Fruit fly (Drosophila melanogaster) whole organism, embryonic: ENCODE results near the gene Cad88C.
A peak's percentile ranks its signal among the peaks of the same experiment; 100 is the strongest.

Source experiments
- Awh ChIP-seq: fragments of 200-800 bp; sonication (Bioruptor generic); IDR thresholded peaks from 2 replicates; pipeline ENCODE4, ENCODE4 v1.3.6; 2022; ENCODE audit warnings: missing biosample characterization, missing genetic modification characterization
- C15 ChIP-seq: fragments of 200-800 bp; sonication (Bioruptor generic); IDR thresholded peaks from 3 replicates; pipeline ENCODE4 v1.3.6; 2022; ENCODE audit warnings: missing biosample characterization, missing genetic modification characterization
- CG10321 ChIP-seq: fragments of 200-800 bp; sonication (Bioruptor generic); IDR thresholded peaks from 2 replicates; pipeline ENCODE4 v1.3.6; 2022; ENCODE audit warnings: missing biosample characterization, missing genetic modification characterization
- CG11696 ChIP-seq: fragments of 200-800 bp; sonication (Bioruptor generic); IDR thresholded peaks from 2 replicates; pipeline ENCODE4 v1.3.6; 2022; ENCODE audit warnings: missing biosample characterization, missing genetic modification characterization
- CG12104 ChIP-seq: fragments of 200-800 bp; sonication (Bioruptor generic); optimal IDR thresholded peaks from 3 replicates; lab custom pipeline; 2016; ENCODE audit warnings: missing biosample characterization, missing genetic modification characterization
- CG12155 ChIP-seq: fragments of 200-800 bp; sonication (Bioruptor generic); optimal IDR thresholded peaks from 3 replicates; lab custom pipeline; 2016; ENCODE audit warnings: missing biosample characterization, missing genetic modification characterization
- CG15479 ChIP-seq: fragments of 200-800 bp; sonication (Bioruptor generic); optimal IDR thresholded peaks from 3 replicates; lab custom pipeline; 2019; ENCODE audit warnings: missing biosample characterization, mild to moderate bottlenecking, missing genetic modification characterization, moderate library complexity
- CG17568 ChIP-seq: fragments of 200-800 bp; sonication (Bioruptor generic); optimal IDR thresholded peaks from 2 replicates; lab custom pipeline; 2018; ENCODE audit warnings: missing biosample characterization, mild to moderate bottlenecking, missing genetic modification characterization, moderate library complexity
- CG17912 ChIP-seq: fragments of 200-800 bp; sonication (Bioruptor generic); optimal IDR thresholded peaks from 2 replicates; lab custom pipeline; 2018; ENCODE audit warnings: missing biosample characterization, mild to moderate bottlenecking, missing genetic modification characterization
- CG18619 ChIP-seq: fragments of 200-800 bp; sonication (Bioruptor generic); optimal IDR thresholded peaks from 3 replicates; lab custom pipeline; 2017; ENCODE audit warnings: missing biosample characterization, mild to moderate bottlenecking, missing genetic modification characterization
- CG2116 ChIP-seq: fragments of 200-800 bp; sonication (Bioruptor generic); optimal IDR thresholded peaks from 3 replicates; lab custom pipeline; 2018; ENCODE audit warnings: missing biosample characterization, mild to moderate bottlenecking, missing genetic modification characterization
- CG30431 ChIP-seq: fragments of 200-800 bp; sonication (Bioruptor generic); optimal IDR thresholded peaks from 2 replicates; lab custom pipeline; 2017; ENCODE audit warnings: missing biosample characterization, missing genetic modification characterization
- CG3065 ChIP-seq: fragments of 200-800 bp; sonication (Bioruptor generic); optimal IDR thresholded peaks from 2 replicates; lab custom pipeline; 2016; ENCODE audit warnings: missing biosample characterization, missing genetic modification characterization
- CG3838 ChIP-seq: fragments of 200-800 bp; sonication (Bioruptor generic); optimal IDR thresholded peaks from 3 replicates; lab custom pipeline; 2016; ENCODE audit warnings: missing biosample characterization, missing genetic modification characterization
- CG4360 ChIP-seq: fragments of 200-800 bp; sonication (Bioruptor generic); IDR thresholded peaks from 2 replicates; pipeline ENCODE4 v1.3.6; 2022; ENCODE audit warnings: missing biosample characterization, missing genetic modification characterization
- CG4707 ChIP-seq: fragments of 200-800 bp; sonication (Bioruptor generic); optimal IDR thresholded peaks from 2 replicates; lab custom pipeline; 2018; ENCODE audit warnings: missing biosample characterization, mild to moderate bottlenecking, missing genetic modification characterization, moderate library complexity
- CG8765 ChIP-seq: fragments of 200-800 bp; sonication (Bioruptor generic); IDR thresholded peaks from 2 replicates; pipeline ENCODE4 v1.3.6; 2022; ENCODE audit warnings: missing biosample characterization, missing genetic modification characterization
- CG9797 ChIP-seq: fragments of 200-800 bp; sonication (Bioruptor generic); optimal IDR thresholded peaks from 3 replicates; lab custom pipeline; 2018; ENCODE audit warnings: missing biosample characterization, mild to moderate bottlenecking, missing genetic modification characterization
- CG9932 ChIP-seq: fragments of 200-800 bp; sonication (Bioruptor generic); IDR thresholded peaks from 2 replicates; pipeline ENCODE4 v1.3.6; 2022; ENCODE audit warnings: missing biosample characterization, missing genetic modification characterization
- Camta ChIP-seq: fragments of 200-800 bp; sonication (Bioruptor generic); optimal IDR thresholded peaks from 2 replicates; lab custom pipeline; 2016; ENCODE audit warnings: missing biosample characterization, missing genetic modification characterization
- D ChIP-seq, 2 experiments: fragments of 200-800 bp in 1 of 2; fragments of >200 bp in 1 of 2; sonication (Bioruptor generic) in 1 of 2; optimal IDR thresholded peaks; 2 replicates in 1 of 2; 3 replicates in 1 of 2; lab custom pipeline; 2017; ENCODE audit warnings: mild to moderate bottlenecking in 1 of 2, missing biosample characterization in 1 of 2, missing genetic modification characterization in 1 of 2, missing genetic modification reagents in 1 of 2
- Hey ChIP-seq: fragments of 200-800 bp; sonication (Bioruptor generic); optimal IDR thresholded peaks from 3 replicates; lab custom pipeline; 2018; ENCODE audit warnings: missing biosample characterization, mild to moderate bottlenecking, missing genetic modification characterization
- Hr3 ChIP-seq: fragments of 200-800 bp; sonication (Bioruptor generic); optimal IDR thresholded peaks from 3 replicates; lab custom pipeline; 2016; ENCODE audit warnings: missing biosample characterization, missing genetic modification characterization
- Rfx ChIP-seq: fragments of 200-800 bp; sonication (Bioruptor generic); IDR thresholded peaks from 2 replicates; pipeline ENCODE4 v1.3.6; 2022; ENCODE audit warnings: missing biosample characterization, missing genetic modification characterization
- Xrp1 ChIP-seq: fragments of 200-800 bp; sonication (Bioruptor generic); IDR thresholded peaks from 2 replicates; pipeline ENCODE4 v1.3.6; 2022; ENCODE audit warnings: missing biosample characterization, missing genetic modification characterization
- br ChIP-seq: fragments of >200 bp; optimal IDR thresholded peaks from 2 replicates; lab custom pipeline; 2017
- caup ChIP-seq: fragments of 200-800 bp; sonication (Bioruptor generic); optimal IDR thresholded peaks from 3 replicates; lab custom pipeline; 2017; ENCODE audit warnings: missing biosample characterization, mild to moderate bottlenecking, missing genetic modification characterization, moderate library complexity; ENCODE audit not compliant: severe bottlenecking
- dysf ChIP-seq: fragments of 200-800 bp; sonication (Bioruptor generic); IDR thresholded peaks from 3 replicates; pipeline ENCODE4 v1.3.6; 2022; ENCODE audit warnings: missing biosample characterization, missing genetic modification characterization
- esg ChIP-seq: fragments of 200-800 bp; sonication (Bioruptor generic); conservative IDR thresholded peaks from 2 replicates; pipeline ENCODE4 v1.3.6; 2022; ENCODE audit warnings: missing biosample characterization, missing genetic modification characterization
- fu2 ChIP-seq: fragments of 200-800 bp; sonication (Bioruptor generic); optimal IDR thresholded peaks from 2 replicates; lab custom pipeline; 2016; ENCODE audit warnings: missing biosample characterization, missing genetic modification characterization
- hkb ChIP-seq, 2 experiments: fragments of 200-800 bp in 1 of 2; fragments of >200 bp in 1 of 2; sonication (Bioruptor generic) in 1 of 2; IDR thresholded peaks in 1 of 2; optimal IDR thresholded peaks in 1 of 2; 2 replicates each; pipeline versions ENCODE4 v1.3.6 to Lab custom; 2017 to 2022; ENCODE audit warnings: missing biosample characterization in 1 of 2, missing genetic modification characterization in 1 of 2
- klu ChIP-seq: fragments of 200-800 bp; sonication (Bioruptor generic); IDR thresholded peaks from 2 replicates; pipeline ENCODE4 v1.3.6; 2022; ENCODE audit warnings: missing biosample characterization, missing genetic modification characterization
- pfk ChIP-seq: fragments of 200-800 bp; sonication (Bioruptor generic); optimal IDR thresholded peaks from 2 replicates; lab custom pipeline; 2018; ENCODE audit warnings: missing biosample characterization, mild to moderate bottlenecking, missing genetic modification characterization, moderate library complexity
- pnt ChIP-seq: fragments of 200-800 bp; sonication (Bioruptor generic); optimal IDR thresholded peaks from 3 replicates; lab custom pipeline; 2016; ENCODE audit warnings: missing biosample characterization, missing genetic modification characterization
- prd ChIP-seq, 3 experiments: fragments of >200 bp in 2 of 3; fragments of 200-800 bp in 1 of 3; sonication (Bioruptor generic) in 1 of 3; optimal IDR thresholded peaks in 2 of 3; IDR thresholded peaks in 1 of 3; 2 replicates in 2 of 3; 3 replicates in 1 of 3; pipeline versions ENCODE4 v1.3.6 to Lab custom; 2017 to 2022; ENCODE audit warnings: missing biosample characterization in 1 of 3, missing genetic modification characterization in 1 of 3
- pros ChIP-seq: fragments of 200-800 bp; sonication (Bioruptor generic); optimal IDR thresholded peaks from 3 replicates; lab custom pipeline; 2019; ENCODE audit warnings: missing biosample characterization, mild to moderate bottlenecking, missing genetic modification characterization, moderate library complexity
- sens ChIP-seq: fragments of 200-800 bp; sonication (Bioruptor generic); peaks from one replicate; lab custom pipeline; 2016; ENCODE audit warnings: missing biosample characterization, missing genetic modification characterization
- sna ChIP-seq: fragments of 200-800 bp; sonication (Bioruptor generic); IDR thresholded peaks from 2 replicates; pipeline ENCODE4 v1.3.6; 2022; ENCODE audit warnings: missing biosample characterization, missing genetic modification characterization; ENCODE audit not compliant: partially characterized antibody
- stwl ChIP-seq: fragments of 200-800 bp; sonication (Bioruptor generic); optimal IDR thresholded peaks from 3 replicates; lab custom pipeline; 2018; ENCODE audit warnings: missing biosample characterization, mild to moderate bottlenecking, missing genetic modification characterization, moderate library complexity
- tll ChIP-seq, 2 experiments: fragments of 200-800 bp in 1 of 2; fragments of >200 bp in 1 of 2; sonication (Bioruptor generic) in 1 of 2; optimal IDR thresholded peaks; 2 replicates each; lab custom pipeline; 2017 to 2019; ENCODE audit warnings: missing biosample characterization in 2 of 2, missing genetic modification characterization in 2 of 2, mild to moderate bottlenecking in 1 of 2, moderate library complexity in 1 of 2
- vvl ChIP-seq: fragments of 200-800 bp; sonication (Bioruptor generic); IDR thresholded peaks from 2 replicates; pipeline ENCODE4 v1.3.6; 2022; ENCODE audit warnings: missing biosample characterization, missing genetic modification characterization
- zen ChIP-seq: fragments of 200-800 bp; sonication (Bioruptor generic); optimal IDR thresholded peaks from 3 replicates; lab custom pipeline; 2018; ENCODE audit warnings: missing biosample characterization, mild to moderate bottlenecking, missing genetic modification characterization, moderate library complexity
- zf30C ChIP-seq: fragments of 200-800 bp; sonication (Bioruptor generic); optimal IDR thresholded peaks from 3 replicates; lab custom pipeline; 2018; ENCODE audit warnings: missing biosample characterization, mild to moderate bottlenecking, missing genetic modification characterization
- zfh1 ChIP-seq: fragments of 200-800 bp; sonication (Bioruptor generic); IDR thresholded peaks from 3 replicates; pipeline ENCODE4 v1.3.6; 2022; ENCODE audit warnings: missing biosample characterization, missing genetic modification characterization

The Cad88C gene

DNA sequence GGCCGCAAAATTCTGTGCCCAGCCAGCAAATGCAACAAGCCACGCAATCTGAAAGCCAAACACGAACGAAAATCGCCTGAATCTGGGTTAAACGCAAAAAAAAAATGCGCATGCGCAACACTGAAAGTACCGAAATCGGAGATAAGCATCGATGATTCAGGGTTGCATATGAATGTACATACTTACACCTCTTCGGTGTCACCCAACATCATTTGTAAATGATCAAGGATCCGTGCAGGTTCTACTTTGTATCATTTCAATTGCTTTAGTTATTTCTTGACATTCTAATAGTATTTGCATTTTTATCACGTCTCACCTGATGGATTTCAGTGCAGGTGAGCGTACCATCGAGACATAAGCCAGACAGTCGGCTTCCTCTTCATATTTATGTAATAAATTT, 46.8 kb downstream of the Cad88C start:
- peak; percentile 22 for TF ChIP-seq CG2116 (GFP tag; lab: Kevin White, UChicago)
- no peak for TF ChIP-seq pfk (GFP tag; lab: Kevin White, UChicago)
- TF ChIP-seq D (optimal IDR thresholded peaks at IDR 0.05; lab: Kevin White, UChicago): peak; percentile 1
- TF ChIP-seq D (GFP tag; optimal IDR thresholded peaks at IDR 0.05; lab: Kevin White, UChicago): no peak
- peak; percentile 5 for TF ChIP-seq stwl (tag; lab: Kevin White, UChicago)

DNA sequence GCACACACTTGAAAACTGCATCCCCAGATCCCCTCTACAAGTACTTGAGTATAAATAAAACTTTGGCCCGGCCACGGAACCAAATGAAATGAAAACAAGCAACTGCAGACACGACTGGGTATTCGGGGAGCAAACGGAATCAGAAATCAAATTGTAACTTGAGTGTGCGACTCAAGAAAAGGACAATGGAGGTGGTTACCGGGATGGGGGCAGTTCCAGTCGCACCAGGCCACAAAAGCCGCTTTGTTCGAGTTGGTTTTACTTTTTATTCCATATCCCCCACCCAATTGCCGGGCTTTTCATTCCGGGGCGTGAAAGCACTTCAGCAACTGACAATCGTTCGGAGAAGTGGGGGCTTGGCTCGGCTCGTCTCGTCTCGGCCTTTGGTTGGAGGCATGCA, 47.5 kb downstream of the Cad88C start:
- TF ChIP-seq CG3838 (GFP tag; lab: Kevin White, UChicago): no peak
- TF ChIP-seq sens (GFP tag; lab: Kevin White, UChicago): peak; percentile 27

DNA sequence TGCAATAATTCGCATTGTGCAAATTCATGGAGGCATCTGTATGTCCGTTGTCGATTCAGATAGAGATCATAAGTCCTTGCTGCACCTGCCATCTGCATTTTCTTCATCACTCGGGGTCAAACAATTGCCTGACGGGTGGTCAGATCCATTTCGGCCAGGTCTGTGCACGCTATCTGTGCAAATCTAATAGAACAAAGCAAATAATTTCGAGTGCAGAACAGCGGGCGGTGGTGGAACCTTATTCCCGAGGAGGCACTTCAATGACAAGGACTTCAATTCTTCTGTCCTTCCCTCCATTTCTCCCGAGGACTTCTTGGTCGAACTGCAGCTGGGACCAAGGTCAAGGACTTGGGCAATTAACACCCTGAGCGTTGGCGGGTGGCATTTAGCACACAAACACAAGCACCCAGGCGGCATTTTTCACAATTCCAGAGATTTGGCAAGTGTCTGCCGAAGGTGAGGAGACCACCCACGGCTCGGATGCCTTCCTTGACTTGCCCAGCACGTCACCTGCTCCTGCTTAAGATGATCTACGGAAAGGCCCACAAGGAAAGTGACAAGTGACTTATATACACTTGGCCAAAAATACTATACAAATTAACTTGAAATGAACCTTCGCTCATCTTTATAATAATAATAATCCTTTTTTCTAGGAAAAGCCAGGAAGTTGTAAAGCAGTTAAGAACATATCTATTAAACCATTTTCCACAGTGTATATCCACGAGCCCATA, 49.3 kb downstream of the Cad88C start:
- TF ChIP-seq CG30431 (GFP tag; lab: Kevin White, UChicago) (no peak), CG4360 (GFP tag; lab: Robert Waterston, UW) (no peak), br (no peak), tll (GFP tag; optimal IDR thresholded peaks at IDR 0.05; lab: Kevin White, UChicago) (peak in 1 of 2 experiments; percentile 100), zen (tag; lab: Kevin White, UChicago) (peak; percentile 67), Xrp1 (peak; percentile 55; the same call in 1 of the 2 replicates), D (optimal IDR thresholded peaks at IDR 0.05; lab: Kevin White, UChicago) (peak; percentile 96), D (GFP tag; optimal IDR thresholded peaks at IDR 0.05; lab: Kevin White, UChicago) (no peak), CG18619 (no peak), caup (no peak), CG15479 (peak; percentile 57), Awh (GFP tag; lab: Robert Waterston, UW) (no peak), CG12155 (GFP tag; lab: Kevin White, UChicago) (no peak), klu (GFP tag; lab: Robert Waterston, UW) (no peak), CG17912 (GFP tag; lab: Kevin White, UChicago) (no peak), zf30C (GFP tag; lab: Kevin White, UChicago) (peak; percentile 61), sna (no peak), CG3065 (no peak), Hr3 (GFP tag; lab: Kevin White, UChicago) (no peak), CG4707 (GFP tag; lab: Kevin White, UChicago) (no peak), hkb (optimal IDR thresholded peaks at IDR 0.05; lab: Kevin White, UChicago) (no peak), hkb (GFP tag; IDR thresholded peaks at IDR 0.05; lab: Robert Waterston, UW) (no peak), CG2116 (GFP tag; lab: Kevin White, UChicago) (no peak), prd (optimal IDR thresholded peaks at IDR 0.05; lab: Kevin White, UChicago) (no peak), prd (GFP tag; IDR thresholded peaks at IDR 0.05; lab: Robert Waterston, UW) (peak; percentile 76), CG9932 (GFP tag; lab: Robert Waterston, UW) (no peak), CG10321 (GFP tag; lab: Robert Waterston, UW) (no peak), CG8765 (GFP tag; lab: Robert Waterston, UW) (peak; percentile 40; the same call in 1 of the 2 replicates), esg (GFP tag; lab: Robert Waterston, UW) (no peak), CG12104 (no peak), fu2 (GFP tag; lab: Kevin White, UChicago) (no peak), Camta (no peak), Rfx (no peak), vvl (GFP tag; lab: Robert Waterston, UW) (no peak), zfh1 (GFP tag; lab: Robert Waterston, UW) (0 out of 3 replicates have a peak, but pooled peaks have one; percentile 6), pros (GFP tag; lab: Kevin White, UChicago) (peak; percentile 54), CG9797 (GFP tag; lab: Kevin White, UChicago) (no peak), CG11696 (GFP tag; lab: Robert Waterston, UW) (no peak), Hey (tag; lab: Kevin White, UChicago) (no peak), CG17568 (no peak), C15 (GFP tag; lab: Robert Waterston, UW) (no peak), dysf (GFP tag; lab: Robert Waterston, UW) (no peak), pnt (GFP tag; lab: Kevin White, UChicago) (no peak)
